Worm (Caenorhabditis elegans) whole organism, L2 larva: ENCODE results near the gene Y39G8B.7.

Source experiments
- C34F6.9 ChIP-seq: fragments of 150-350 bp; optimal IDR thresholded peaks from 2 replicates; lab custom pipeline; 2014; ENCODE audit warnings: missing biosample characterization, missing genetic modification characterization
- F13H6.1 ChIP-seq: sonication (generic microtip); optimal IDR thresholded peaks from 2 replicates; lab custom pipeline; 2016; ENCODE audit warnings: missing genetic modification characterization, missing compliant biosample characterization
- R02D3.7 ChIP-seq: fragments of 150-350 bp; optimal IDR thresholded peaks from 2 replicates; lab custom pipeline; 2014; ENCODE audit warnings: missing biosample characterization, missing genetic modification characterization
- Y55F3AM.14 ChIP-seq: fragments of 200-800 bp; sonication (Bioruptor generic); optimal IDR thresholded peaks from 2 replicates; lab custom pipeline; 2018; ENCODE audit warnings: mild to moderate bottlenecking, missing genetic modification characterization, missing compliant biosample characterization
- ZK546.5 ChIP-seq: sonication (generic microtip); optimal IDR thresholded peaks from 2 replicates; lab custom pipeline; 2017; ENCODE audit warnings: missing biosample characterization, missing genetic modification characterization
- alr-1 ChIP-seq: fragments of 150-350 bp; optimal IDR thresholded peaks from 2 replicates; lab custom pipeline; 2014; ENCODE audit warnings: missing biosample characterization, missing genetic modification characterization
- aly-2 ChIP-seq: fragments of 150-350 bp; optimal IDR thresholded peaks from 2 replicates; lab custom pipeline; 2014; ENCODE audit warnings: missing biosample characterization, missing genetic modification characterization
- ama-1 ChIP-seq: fragments of 150-350 bp; optimal IDR thresholded peaks from 2 replicates; lab custom pipeline; 2018; ENCODE audit warnings: inconsistent platforms
- blmp-1 ChIP-seq: sonication (generic microtip); optimal IDR thresholded peaks from 2 replicates; lab custom pipeline; 2017; ENCODE audit warnings: missing genetic modification characterization, mild to moderate bottlenecking, missing compliant biosample characterization, antibody characterized with exemption, moderate library complexity; ENCODE audit not compliant: insufficient read depth
- ceh-16 ChIP-seq: fragments of 150-350 bp; optimal IDR thresholded peaks from 2 replicates; lab custom pipeline; 2014; ENCODE audit warnings: missing biosample characterization, missing genetic modification characterization
- ceh-82 ChIP-seq: fragments of 150-350 bp; optimal IDR thresholded peaks from 2 replicates; lab custom pipeline; 2014; ENCODE audit warnings: missing biosample characterization, missing genetic modification characterization
- crh-2 ChIP-seq: sonication (generic microtip); optimal IDR thresholded peaks from 2 replicates; lab custom pipeline; 2017; ENCODE audit warnings: missing biosample characterization, missing genetic modification characterization
- dmd-4 ChIP-seq: sonication (generic microtip); optimal IDR thresholded peaks from 2 replicates; lab custom pipeline; 2017; ENCODE audit warnings: missing biosample characterization, missing genetic modification characterization
- egl-27 ChIP-seq: sonication (generic microtip); optimal IDR thresholded peaks from 3 replicates; lab custom pipeline; 2017; ENCODE audit warnings: missing biosample characterization, missing genetic modification reagents, missing genetic modification characterization
- elt-1 ChIP-seq: fragments of 150-350 bp; optimal IDR thresholded peaks from 2 replicates; lab custom pipeline; 2014; ENCODE audit warnings: missing biosample characterization, missing genetic modification characterization
- elt-3 ChIP-seq: sonication (generic microtip); optimal IDR thresholded peaks from 2 replicates; lab custom pipeline; 2017; ENCODE audit warnings: missing biosample characterization, missing genetic modification characterization
- fos-1 ChIP-seq: fragments of 150-350 bp; optimal IDR thresholded peaks from 2 replicates; lab custom pipeline; 2014; ENCODE audit warnings: missing biosample characterization, missing genetic modification characterization
- gmeb-1 ChIP-seq: fragments of 150-350 bp; optimal IDR thresholded peaks from 2 replicates; lab custom pipeline; 2014; ENCODE audit warnings: missing biosample characterization, missing genetic modification characterization
- lin-11 ChIP-seq: fragments of 150-350 bp; sonication (generic microtip); optimal IDR thresholded peaks from 2 replicates; lab custom pipeline; 2014; ENCODE audit warnings: missing biosample characterization, missing genetic modification characterization, inconsistent platforms, mixed read lengths
- lin-13 ChIP-seq: fragments of 150-350 bp; optimal IDR thresholded peaks from 2 replicates; lab custom pipeline; 2014; ENCODE audit warnings: missing biosample characterization, missing genetic modification reagents, missing genetic modification characterization
- lin-39 ChIP-seq: fragments of 150-350 bp; optimal IDR thresholded peaks from 2 replicates; lab custom pipeline; 2014; ENCODE audit warnings: missing biosample characterization, missing genetic modification reagents, missing genetic modification characterization
- lsy-2 ChIP-seq, 2 experiments: fragments of 150-350 bp in 1 of 2; sonication (generic microtip) in 1 of 2; optimal IDR thresholded peaks; 2 replicates each; lab custom pipeline; 2014 to 2017; ENCODE audit warnings: missing biosample characterization in 2 of 2, missing genetic modification characterization in 2 of 2
- mab-5 ChIP-seq: fragments of 150-350 bp; optimal IDR thresholded peaks from 2 replicates; lab custom pipeline; 2014; ENCODE audit warnings: missing biosample characterization, missing genetic modification characterization
- mbf-1 ChIP-seq: sonication (generic microtip); optimal IDR thresholded peaks from 2 replicates; lab custom pipeline; 2017; ENCODE audit warnings: missing biosample characterization, missing genetic modification characterization
- mdl-1 ChIP-seq, 2 experiments: fragments of 150-350 bp in 1 of 2; sonication (generic microtip) in 1 of 2; optimal IDR thresholded peaks; 2 replicates each; lab custom pipeline; 2017; ENCODE audit warnings: missing biosample characterization in 2 of 2, missing genetic modification characterization in 2 of 2
- nhr-10 ChIP-seq: sonication (generic microtip); optimal IDR thresholded peaks from 2 replicates; lab custom pipeline; 2017; ENCODE audit warnings: missing biosample characterization, missing genetic modification characterization
- nhr-11 ChIP-seq: fragments of 150-350 bp; optimal IDR thresholded peaks from 2 replicates; lab custom pipeline; 2014; ENCODE audit warnings: missing biosample characterization, missing genetic modification characterization
- nhr-12 ChIP-seq: fragments of 150-350 bp; optimal IDR thresholded peaks from 2 replicates; lab custom pipeline; 2014; ENCODE audit warnings: missing biosample characterization, missing genetic modification characterization
- nhr-129 ChIP-seq: fragments of 150-350 bp; optimal IDR thresholded peaks from 2 replicates; lab custom pipeline; 2014; ENCODE audit warnings: missing biosample characterization, missing genetic modification characterization
- nhr-21 ChIP-seq: fragments of 150-350 bp; optimal IDR thresholded peaks from 2 replicates; lab custom pipeline; 2014; ENCODE audit warnings: missing biosample characterization, missing genetic modification characterization
- nhr-23 ChIP-seq: fragments of 150-350 bp; optimal IDR thresholded peaks from 2 replicates; lab custom pipeline; 2014; ENCODE audit warnings: missing biosample characterization, missing genetic modification reagents, missing genetic modification characterization
- nhr-237 ChIP-seq: fragments of 150-350 bp; optimal IDR thresholded peaks from 2 replicates; lab custom pipeline; 2014; ENCODE audit warnings: missing biosample characterization, missing genetic modification characterization
- nhr-25 ChIP-seq: fragments of 150-350 bp; sonication (generic microtip); optimal IDR thresholded peaks from 3 replicates; lab custom pipeline; 2014; ENCODE audit warnings: missing biosample characterization, missing genetic modification characterization
- nhr-6 ChIP-seq: fragments of 150-350 bp; optimal IDR thresholded peaks from 2 replicates; lab custom pipeline; 2014; ENCODE audit warnings: missing biosample characterization, missing genetic modification characterization
- nhr-77 ChIP-seq: fragments of 150-350 bp; optimal IDR thresholded peaks from 2 replicates; lab custom pipeline; 2014; ENCODE audit warnings: missing biosample characterization, missing genetic modification characterization
- peb-1 ChIP-seq: fragments of 150-350 bp; optimal IDR thresholded peaks from 2 replicates; lab custom pipeline; 2014; ENCODE audit warnings: missing biosample characterization, missing genetic modification characterization
- sem-4 ChIP-seq: fragments of 150-350 bp; optimal IDR thresholded peaks from 2 replicates; lab custom pipeline; 2014; ENCODE audit warnings: missing biosample characterization, missing genetic modification reagents, missing genetic modification characterization
- skn-1 ChIP-seq: sonication (generic microtip); optimal IDR thresholded peaks from 2 replicates; lab custom pipeline; 2017; ENCODE audit warnings: missing biosample characterization, missing genetic modification characterization
- sma-3 ChIP-seq: sonication (generic microtip); optimal IDR thresholded peaks from 2 replicates; lab custom pipeline; 2016; ENCODE audit warnings: missing genetic modification reagents, missing genetic modification characterization, missing compliant biosample characterization
- sma-9 ChIP-seq, 2 experiments: fragments of 150-350 bp in 1 of 2; sonication (generic microtip) in 1 of 2; optimal IDR thresholded peaks; 2 replicates each; lab custom pipeline; 2014 to 2016; ENCODE audit warnings: missing genetic modification characterization in 2 of 2, mild to moderate bottlenecking in 1 of 2, missing biosample characterization in 1 of 2, missing compliant biosample characterization in 1 of 2, missing genetic modification reagents in 1 of 2, moderate library complexity in 1 of 2
- snpc-4 ChIP-seq: fragments of 150-350 bp; optimal IDR thresholded peaks from 2 replicates; lab custom pipeline; 2014; ENCODE audit warnings: missing biosample characterization, missing genetic modification characterization
- unc-39 ChIP-seq: fragments of 150-350 bp; optimal IDR thresholded peaks from 2 replicates; lab custom pipeline; 2014; ENCODE audit warnings: missing biosample characterization, missing genetic modification characterization
- unc-55 ChIP-seq: fragments of 150-350 bp; sonication (generic microtip); optimal IDR thresholded peaks from 3 replicates; lab custom pipeline; 2014; ENCODE audit warnings: missing biosample characterization, missing genetic modification reagents, missing genetic modification characterization
- unc-62 ChIP-seq: fragments of 150-350 bp; optimal IDR thresholded peaks from 2 replicates; lab custom pipeline; 2014; ENCODE audit warnings: missing biosample characterization, missing genetic modification reagents, missing genetic modification characterization
- zag-1 ChIP-seq: fragments of 150-350 bp; optimal IDR thresholded peaks from 2 replicates; lab custom pipeline; 2014; ENCODE audit warnings: missing biosample characterization, missing genetic modification characterization
- ztf-1 ChIP-seq: fragments of 200-800 bp; sonication (Bioruptor generic); conservative IDR thresholded peaks from 2 replicates; pipeline ENCODE4 v1.3.6; 2022; ENCODE audit warnings: missing genetic modification characterization, missing compliant biosample characterization
- ztf-11 ChIP-seq: sonication (generic microtip); optimal IDR thresholded peaks from 2 replicates; lab custom pipeline; 2017; ENCODE audit warnings: missing biosample characterization, missing genetic modification characterization
- ztf-4 ChIP-seq: fragments of 150-350 bp; optimal IDR thresholded peaks from 2 replicates; lab custom pipeline; 2014; ENCODE audit warnings: missing biosample characterization, missing genetic modification characterization

Y39G8B.7 gene

DNA sequence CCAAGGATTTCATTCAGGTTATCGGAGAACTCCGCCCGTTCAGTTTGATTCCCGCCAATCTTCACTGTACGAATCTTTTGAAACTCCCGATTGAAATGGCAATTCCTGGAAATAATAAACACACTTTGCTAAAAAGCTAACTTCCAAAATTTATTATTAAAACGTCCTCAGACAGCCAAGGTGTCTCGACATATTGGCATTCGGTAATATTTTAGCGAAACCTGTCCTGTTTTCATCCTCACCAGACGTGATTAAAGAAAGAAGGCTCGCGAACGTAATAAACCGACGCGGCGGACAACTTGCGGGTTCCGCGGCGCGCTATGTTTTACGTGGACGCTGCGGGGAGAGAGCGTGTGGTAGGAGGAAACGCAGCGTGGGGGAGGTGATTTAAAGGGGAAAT is 23.4 kb upstream of the Y39G8B.7 start:
- TF ChIP-seq nhr-23 (tag; lab: Kevin White, UChicago) = no peak
- no peak for TF ChIP-seq peb-1 (tag; lab: Kevin White, UChicago)
- no peak for TF ChIP-seq aly-2 (tag; lab: Kevin White, UChicago)
- TF ChIP-seq nhr-10 = peak; percentile 26
- no peak for TF ChIP-seq nhr-12
- peak; percentile 85 for TF ChIP-seq gmeb-1 (tag; lab: Kevin White, UChicago)
- peak; percentile 96 for TF ChIP-seq sma-3 (GFP tag; lab: Kevin White, UChicago)
- peak; percentile 46 for TF ChIP-seq nhr-129 (tag; lab: Kevin White, UChicago)
- TF ChIP-seq dmd-4 = no peak
- TF ChIP-seq ztf-11 = no peak
- TF ChIP-seq unc-55 (GFP tag; lab: Kevin White, UChicago) = peak; percentile 53
- TF ChIP-seq unc-62 = no peak
- peak; percentile 40 for TF ChIP-seq egl-27
- TF ChIP-seq elt-1 = no peak
- TF ChIP-seq nhr-237 = no peak
- no peak for TF ChIP-seq unc-39
- TF ChIP-seq nhr-11 (tag; lab: Kevin White, UChicago) = no peak
- 0 out of 2 replicates have a peak, but pooled peaks have one; percentile 80 for TF ChIP-seq ztf-1 (GFP tag; lab: Robert Waterston, UW)
- TF ChIP-seq ZK546.5 = no peak
- no peak for TF ChIP-seq sem-4
- peak; percentile 44 for TF ChIP-seq C34F6.9 (tag; lab: Kevin White, UChicago)
- TF ChIP-seq R02D3.7 (tag; lab: Kevin White, UChicago) = no peak
- peak; percentile 6 to 42 for TF ChIP-seq mdl-1 (tag; optimal IDR thresholded peaks at IDR 0.05; lab: Kevin White, UChicago)
- peak; percentile 28 for TF ChIP-seq ztf-4 (tag; lab: Kevin White, UChicago)
- TF ChIP-seq lin-13 (GFP tag; lab: Kevin White, UChicago) = peak; percentile 82
- TF ChIP-seq sma-9 (GFP tag; optimal IDR thresholded peaks at IDR 0.05; lab: Kevin White, UChicago) = peak; percentile 78
- TF ChIP-seq sma-9 (tag; optimal IDR thresholded peaks at IDR 0.05; lab: Kevin White, UChicago) = no peak
- TF ChIP-seq fos-1 = peak; percentile 33
- peak; percentile 99 for TF ChIP-seq ama-1 (lab: Kevin White, UChicago)
- TF ChIP-seq skn-1 (tag; lab: Kevin White, UChicago) = no peak
- no peak for TF ChIP-seq nhr-6 (tag; lab: Kevin White, UChicago)
- TF ChIP-seq mbf-1 (tag; lab: Kevin White, UChicago) = no peak
- peak; percentile 45 for TF ChIP-seq nhr-25 (tag; lab: Kevin White, UChicago)
- TF ChIP-seq lin-39 (tag; lab: Kevin White, UChicago) = no peak
- no peak for TF ChIP-seq mab-5 (tag; lab: Kevin White, UChicago)
- TF ChIP-seq snpc-4 = peak; percentile 99
- TF ChIP-seq crh-2 (tag; lab: Kevin White, UChicago) = peak; percentile 85
- peak; percentile 87 for TF ChIP-seq nhr-21 (tag; lab: Kevin White, UChicago)
- no peak for TF ChIP-seq elt-3 (tag; lab: Kevin White, UChicago)
- TF ChIP-seq ceh-16 (tag; lab: Kevin White, UChicago) = peak; percentile 80
- TF ChIP-seq blmp-1 (tag; lab: Kevin White, UChicago) = no peak
- TF ChIP-seq Y55F3AM.14 = peak; percentile 82
- TF ChIP-seq nhr-77 = peak; percentile 67
- TF ChIP-seq zag-1 (tag; lab: Kevin White, UChicago) = no peak
- no peak for TF ChIP-seq alr-1
- peak; percentile 63 for TF ChIP-seq lin-11 (tag; lab: Kevin White, UChicago)
- peak; percentile 66 to 77 for TF ChIP-seq lsy-2 (tag; optimal IDR thresholded peaks at IDR 0.05; lab: Kevin White, UChicago)
- TF ChIP-seq F13H6.1 (tag; lab: Kevin White, UChicago) = peak; percentile 77
- no peak for TF ChIP-seq ceh-82 (tag; lab: Kevin White, UChicago)
